Worm (Caenorhabditis elegans) whole organism, L1 larva: Measurements from ENCODE around the gene ctsa-1.1.

Source experiments
- C04F5.9 ChIP-seq: sonication (generic microtip); optimal IDR thresholded peaks from 2 replicates; lab custom pipeline; 2016; ENCODE audit warnings: missing genetic modification characterization, missing compliant biosample characterization
- C16A3.4 ChIP-seq: fragments of 150-350 bp; optimal IDR thresholded peaks from 2 replicates; lab custom pipeline; 2014; ENCODE audit warnings: missing biosample characterization, missing genetic modification characterization
- F16B12.6 ChIP-seq: fragments of 150-350 bp; optimal IDR thresholded peaks from 2 replicates; lab custom pipeline; 2014; ENCODE audit warnings: missing biosample characterization, missing genetic modification characterization
- Y116A8C.19 ChIP-seq: sonication (generic microtip); optimal IDR thresholded peaks from 2 replicates; lab custom pipeline; 2016; ENCODE audit warnings: missing compliant biosample characterization, missing genetic modification characterization, borderline replicate concordance
- aha-1 ChIP-seq: fragments of 150-350 bp; optimal IDR thresholded peaks from 2 replicates; lab custom pipeline; 2014; ENCODE audit warnings: missing biosample characterization, missing genetic modification characterization
- alr-1 ChIP-seq: fragments of 200-800 bp; sonication (Bioruptor generic); optimal IDR thresholded peaks from 2 replicates; lab custom pipeline; 2018; ENCODE audit warnings: borderline replicate concordance, mild to moderate bottlenecking, missing genetic modification characterization, missing compliant biosample characterization
- blmp-1 ChIP-seq: fragments of 150-350 bp; optimal IDR thresholded peaks from 2 replicates; lab custom pipeline; 2014; ENCODE audit warnings: missing biosample characterization, missing genetic modification characterization
- ceh-82 ChIP-seq, 3 experiments: fragments of 150-350 bp in 1 of 3; sonication (generic microtip) in 2 of 3; optimal IDR thresholded peaks; 2 replicates each; lab custom pipeline; 2014 to 2017; ENCODE audit warnings: missing biosample characterization in 3 of 3, missing genetic modification characterization in 3 of 3
- ceh-88 ChIP-seq: fragments of 200-800 bp; sonication (Bioruptor generic); IDR thresholded peaks from 2 replicates; pipeline ENCODE4 v1.3.6; 2022; ENCODE audit warnings: missing genetic modification characterization, missing compliant biosample characterization
- ceh-90 ChIP-seq: sonication (generic microtip); optimal IDR thresholded peaks from 2 replicates; lab custom pipeline; 2016; ENCODE audit warnings: missing genetic modification characterization, missing compliant biosample characterization
- dsc-1 ChIP-seq: sonication (generic microtip); optimal IDR thresholded peaks from 2 replicates; lab custom pipeline; 2016; ENCODE audit warnings: mild to moderate bottlenecking, missing genetic modification characterization, missing compliant biosample characterization
- egl-13 ChIP-seq: sonication (generic microtip); optimal IDR thresholded peaks from 2 replicates; lab custom pipeline; 2016; ENCODE audit warnings: missing genotype, missing genetic modification reagents, missing genetic modification characterization, missing compliant biosample characterization
- egl-27 ChIP-seq, 2 experiments: fragments of 150-350 bp in 1 of 2; sonication (generic microtip); optimal IDR thresholded peaks; 3 replicates each; lab custom pipeline; 2017 to 2018; ENCODE audit warnings: missing biosample characterization in 2 of 2, missing genetic modification characterization in 2 of 2, missing genetic modification reagents in 2 of 2
- elt-2 ChIP-seq: sonication (generic microtip); optimal IDR thresholded peaks from 2 replicates; lab custom pipeline; 2016; ENCODE audit warnings: missing genetic modification characterization, mild to moderate bottlenecking, inconsistent platforms, missing compliant biosample characterization, missing genetic modification reagents
- elt-3 ChIP-seq, 6 experiments: fragments of 150-350 bp in 1 of 6; sonication (generic microtip); optimal IDR thresholded peaks; 2 replicates each; lab custom pipeline; 2017 to 2018; ENCODE audit warnings: missing biosample characterization in 6 of 6, missing genetic modification characterization in 6 of 6, inconsistent platforms in 1 of 6
- ets-5 ChIP-seq: fragments of 200-800 bp; sonication (Bioruptor generic); IDR thresholded peaks from 2 replicates; pipeline ENCODE4 v1.3.6; 2022; ENCODE audit warnings: missing genetic modification characterization, missing compliant biosample characterization
- fkh-10 ChIP-seq: sonication (generic microtip); optimal IDR thresholded peaks from 2 replicates; lab custom pipeline; 2017; ENCODE audit warnings: missing biosample characterization, missing genetic modification reagents, missing genetic modification characterization
- fkh-8 ChIP-seq: sonication (generic microtip); optimal IDR thresholded peaks from 2 replicates; lab custom pipeline; 2016; ENCODE audit warnings: mild to moderate bottlenecking, missing genetic modification characterization, missing compliant biosample characterization
- grh-1 ChIP-seq: fragments of 200-800 bp; sonication (Bioruptor generic); IDR thresholded peaks from 2 replicates; pipeline ENCODE4 v1.3.6; 2022; ENCODE audit warnings: missing genetic modification reagents, missing genetic modification characterization, missing compliant biosample characterization
- hlh-17 ChIP-seq: fragments of 200-800 bp; sonication (Bioruptor generic); optimal IDR thresholded peaks from 2 replicates; lab custom pipeline; 2018; ENCODE audit warnings: missing genetic modification characterization, mild to moderate bottlenecking, missing compliant biosample characterization, moderate library complexity, borderline replicate concordance
- irx-1 ChIP-seq: sonication (generic microtip); optimal IDR thresholded peaks from 2 replicates; lab custom pipeline; 2016; ENCODE audit warnings: missing genetic modification characterization, missing compliant biosample characterization
- isw-1 ChIP-seq: fragments of 200-800 bp; sonication (Bioruptor generic); IDR thresholded peaks from 2 replicates; pipeline ENCODE4 v1.3.6; 2022; ENCODE audit warnings: missing genetic modification characterization, missing compliant biosample characterization
- jun-1 ChIP-seq: fragments of 150-350 bp; optimal IDR thresholded peaks from 2 replicates; lab custom pipeline; 2014; ENCODE audit warnings: missing biosample characterization, missing genetic modification reagents, missing genetic modification characterization
- lin-35 ChIP-seq, 2 experiments: fragments of 150-350 bp; optimal IDR thresholded peaks; 2 replicates each; lab custom pipeline; 2014; ENCODE audit warnings: missing biosample characterization in 2 of 2, missing genetic modification characterization in 2 of 2, missing genetic modification reagents in 2 of 2
- lin-39 ChIP-seq: fragments of 150-350 bp; optimal IDR thresholded peaks from 2 replicates; lab custom pipeline; 2014; ENCODE audit warnings: missing biosample characterization, missing genetic modification reagents, missing genetic modification characterization
- lir-3 ChIP-seq: sonication (generic microtip); optimal IDR thresholded peaks from 2 replicates; lab custom pipeline; 2016; ENCODE audit warnings: mild to moderate bottlenecking, missing genetic modification characterization, moderate library complexity, missing compliant biosample characterization; ENCODE audit not compliant: poor library complexity
- lsy-2 ChIP-seq, 2 experiments: fragments of 150-350 bp; optimal IDR thresholded peaks; 2 replicates each; lab custom pipeline; 2014; ENCODE audit warnings: missing biosample characterization in 2 of 2, missing genetic modification characterization in 2 of 2
- nhr-12 ChIP-seq: sonication (generic microtip); optimal IDR thresholded peaks from 2 replicates; lab custom pipeline; 2017; ENCODE audit warnings: missing biosample characterization, missing genetic modification characterization
- nhr-19 ChIP-seq: fragments of 200-800 bp; sonication (Bioruptor generic); conservative IDR thresholded peaks from 2 replicates; pipeline ENCODE4 v1.3.6; 2022; ENCODE audit warnings: missing genetic modification characterization, missing compliant biosample characterization
- nhr-20 ChIP-seq: sonication (generic microtip); optimal IDR thresholded peaks from 2 replicates; lab custom pipeline; 2016; ENCODE audit warnings: mild to moderate bottlenecking, missing genetic modification characterization, missing compliant biosample characterization
- nhr-84 ChIP-seq: sonication (generic microtip); optimal IDR thresholded peaks from 2 replicates; lab custom pipeline; 2017; ENCODE audit warnings: missing biosample characterization, missing genetic modification characterization
- nhr-90 ChIP-seq: sonication (generic microtip); optimal IDR thresholded peaks from 2 replicates; lab custom pipeline; 2016; ENCODE audit warnings: mild to moderate bottlenecking, missing genetic modification characterization, missing compliant biosample characterization; ENCODE audit not compliant: poor library complexity
- rnt-1 ChIP-seq: sonication (generic microtip); optimal IDR thresholded peaks from 2 replicates; lab custom pipeline; 2016; ENCODE audit warnings: mild to moderate bottlenecking, missing genetic modification characterization, moderate library complexity, missing compliant biosample characterization
- snu-23 ChIP-seq: sonication (generic microtip); optimal IDR thresholded peaks from 2 replicates; lab custom pipeline; 2016; ENCODE audit warnings: missing genetic modification characterization, missing compliant biosample characterization
- sox-4 ChIP-seq: sonication (generic microtip); optimal IDR thresholded peaks from 2 replicates; lab custom pipeline; 2016; ENCODE audit warnings: missing genetic modification characterization, missing compliant biosample characterization
- sptf-1 ChIP-seq: fragments of 150-350 bp; optimal IDR thresholded peaks from 2 replicates; lab custom pipeline; 2014; ENCODE audit warnings: missing biosample characterization, missing genetic modification characterization
- sup-37 ChIP-seq: fragments of 200-800 bp; sonication (Bioruptor generic); optimal IDR thresholded peaks from 2 replicates; lab custom pipeline; 2018; ENCODE audit warnings: mild to moderate bottlenecking, missing genetic modification characterization, missing compliant biosample characterization
- swsn-7 ChIP-seq: sonication (generic microtip); optimal IDR thresholded peaks from 2 replicates; lab custom pipeline; 2016; ENCODE audit warnings: missing genetic modification characterization, missing compliant biosample characterization
- unc-130 ChIP-seq: fragments of 150-350 bp; optimal IDR thresholded peaks from 2 replicates; lab custom pipeline; 2017; ENCODE audit warnings: missing biosample characterization, missing genetic modification characterization, inconsistent platforms
- unc-30 ChIP-seq: sonication (generic microtip); optimal IDR thresholded peaks from 2 replicates; lab custom pipeline; 2017; ENCODE audit warnings: missing biosample characterization, missing genetic modification characterization
- unc-86 ChIP-seq: sonication (generic microtip); optimal IDR thresholded peaks from 2 replicates; lab custom pipeline; 2016; ENCODE audit warnings: missing genetic modification characterization, missing compliant biosample characterization
- vab-15 ChIP-seq: sonication (generic microtip); optimal IDR thresholded peaks from 2 replicates; lab custom pipeline; 2017; ENCODE audit warnings: missing genotype, mild to moderate bottlenecking, missing genetic modification characterization, missing compliant biosample characterization
- xbp-1 ChIP-seq: sonication (generic microtip); optimal IDR thresholded peaks from 2 replicates; lab custom pipeline; 2016; ENCODE audit warnings: missing genetic modification characterization, missing compliant biosample characterization
- ztf-4 ChIP-seq: fragments of 150-350 bp; optimal IDR thresholded peaks from 2 replicates; lab custom pipeline; 2014; ENCODE audit warnings: missing biosample characterization, missing genetic modification characterization

Gene ctsa-1.1

ce11 chrII:4698266-4698771, 39.1 kb upstream of the ctsa-1.1 start, which contains the start of the genes rpn-5 and scc-1 (continued):
- peak; percentile 12 for TF ChIP-seq fkh-8 (tag; lab: Kevin White, UChicago)
- TF ChIP-seq F16B12.6 (tag; lab: Kevin White, UChicago) = peak; percentile 44
- TF ChIP-seq C04F5.9 (tag; lab: Kevin White, UChicago) = no peak
- TF ChIP-seq unc-130 = peak; percentile 84
- TF ChIP-seq fkh-10 (GFP tag; lab: Kevin White, UChicago) = no peak
- TF ChIP-seq lin-39 (tag; lab: Kevin White, UChicago) = peak; percentile 56
- TF ChIP-seq ceh-90 (tag; lab: Kevin White, UChicago) = peak; percentile 39
- no peak for TF ChIP-seq egl-27 (tag; optimal IDR thresholded peaks at IDR 0.05; lab: Kevin White, UChicago)
- no peak for TF ChIP-seq unc-30 (tag; lab: Kevin White, UChicago)
- no peak for TF ChIP-seq irx-1 (tag; lab: Kevin White, UChicago)
- peak; percentile 99 to 100 for TF ChIP-seq lsy-2 (tag; optimal IDR thresholded peaks at IDR 0.05; lab: Kevin White, UChicago)
- peak; percentile 22; the same call in 1 of the 2 replicates for TF ChIP-seq ceh-88 (GFP tag; lab: Robert Waterston, UW)
- peak; percentile 75 for TF ChIP-seq blmp-1 (tag; lab: Kevin White, UChicago)
- TF ChIP-seq nhr-20 (tag; lab: Kevin White, UChicago) = peak; percentile 72
- TF ChIP-seq dsc-1 (tag; lab: Kevin White, UChicago) = peak; percentile 58
- peak; percentile 32 for TF ChIP-seq elt-2 (tag; lab: Kevin White, UChicago)
- TF ChIP-seq vab-15 (tag; lab: Kevin White, UChicago) = peak; percentile 62
- peak; percentile 92 to 97 for TF ChIP-seq lin-35 (GFP tag; optimal IDR thresholded peaks at IDR 0.05; lab: Kevin White, UChicago)
- peak; percentile 77 for TF ChIP-seq snu-23 (GFP tag; lab: Kevin White, UChicago)
- peak; percentile 84 for TF ChIP-seq C16A3.4 (tag; lab: Kevin White, UChicago)
- TF ChIP-seq ceh-82 (tag; optimal IDR thresholded peaks at IDR 0.05; lab: Kevin White, UChicago) = peak in 2 of 3 experiments; percentile 59 to 81
- peak in 2 of 6 experiments; percentile 57 to 64 for TF ChIP-seq elt-3 (tag; optimal IDR thresholded peaks at IDR 0.05; lab: Kevin White, UChicago)
- TF ChIP-seq swsn-7 (tag; lab: Kevin White, UChicago) = peak; percentile 66
- TF ChIP-seq ets-5 (GFP tag; lab: Robert Waterston, UW) = no peak
- TF ChIP-seq alr-1 (tag; lab: Kevin White, UChicago) = no peak
- peak; percentile 70 for TF ChIP-seq nhr-19 (GFP tag; lab: Robert Waterston, UW)
- TF ChIP-seq unc-86 (tag; lab: Kevin White, UChicago) = peak; percentile 45
- no peak for TF ChIP-seq hlh-17 (GFP tag; lab: Kevin White, UChicago)
- TF ChIP-seq nhr-84 (tag; lab: Kevin White, UChicago) = no peak
- TF ChIP-seq egl-13 (tag; lab: Kevin White, UChicago) = no peak
- no peak for TF ChIP-seq Y116A8C.19 (tag; lab: Kevin White, UChicago)
- TF ChIP-seq xbp-1 = peak; percentile 66
- TF ChIP-seq sup-37 (GFP tag; lab: Kevin White, UChicago) = no peak
- peak; percentile 58 for TF ChIP-seq nhr-90
- TF ChIP-seq sox-4 = no peak
- no peak for TF ChIP-seq grh-1 (GFP tag; lab: Robert Waterston, UW)
- no peak for TF ChIP-seq nhr-12 (tag; lab: Kevin White, UChicago)
- TF ChIP-seq jun-1 (tag; lab: Kevin White, UChicago) = peak; percentile 10
- TF ChIP-seq ztf-4 = peak; percentile 17
- peak; percentile 77 for TF ChIP-seq isw-1
- TF ChIP-seq aha-1 (tag; lab: Kevin White, UChicago) = no peak
- peak; percentile 66 for TF ChIP-seq lir-3 (tag; lab: Kevin White, UChicago)
- peak; percentile 77 for TF ChIP-seq rnt-1 (tag; lab: Kevin White, UChicago)
- TF ChIP-seq sptf-1 = no peak
- TF ChIP-seq, all 84 proteins: peak for 45
